Fruit fly (Drosophila melanogaster) whole organism, pupa: ENCODE data around the gene ush.

Experiments
- CG10348 ChIP-seq: fragments of 200-800 bp; sonication (Bioruptor generic); IDR thresholded peaks from 2 replicates; pipeline ENCODE4 v1.3.6; 2022; ENCODE audit warnings: missing biosample characterization, missing genetic modification characterization
- CG12605 ChIP-seq: fragments of 200-800 bp; sonication (Bioruptor generic); IDR thresholded peaks from 2 replicates; pipeline ENCODE4 v1.3.6; 2022; ENCODE audit warnings: missing biosample characterization, missing genetic modification characterization
- CG13204 ChIP-seq: fragments of 200-800 bp; sonication (Bioruptor generic); optimal IDR thresholded peaks from 2 replicates; lab custom pipeline; 2018; ENCODE audit warnings: missing biosample characterization, mild to moderate bottlenecking, missing genetic modification characterization, moderate library complexity
- CG14655 ChIP-seq: fragments of 200-800 bp; sonication (Bioruptor generic); optimal IDR thresholded peaks from 3 replicates; lab custom pipeline; 2017; ENCODE audit warnings: mild to moderate bottlenecking, missing biosample characterization, missing genetic modification reagents, missing genetic modification characterization
- CG15710 ChIP-seq: fragments of 200-800 bp; sonication (Bioruptor generic); optimal IDR thresholded peaks from 2 replicates; lab custom pipeline; 2018; ENCODE audit warnings: missing biosample characterization, mild to moderate bottlenecking, missing genetic modification characterization, moderate library complexity
- CG17806 ChIP-seq: fragments of 200-800 bp; sonication (Bioruptor generic); optimal IDR thresholded peaks from 2 replicates; lab custom pipeline; 2018; ENCODE audit warnings: missing biosample characterization, mild to moderate bottlenecking, missing genetic modification characterization, moderate library complexity
- CG32121 ChIP-seq: fragments of 200-800 bp; sonication (Bioruptor generic); IDR thresholded peaks from 2 replicates; pipeline ENCODE4 v1.3.6; 2022; ENCODE audit warnings: missing biosample characterization, missing genetic modification characterization
- CG34367 ChIP-seq: fragments of 200-800 bp; sonication (Bioruptor generic); optimal IDR thresholded peaks from 2 replicates; lab custom pipeline; 2018; ENCODE audit warnings: missing biosample characterization, mild to moderate bottlenecking, missing genetic modification characterization
- CG4496 ChIP-seq: fragments of 200-800 bp; sonication (Bioruptor generic); IDR thresholded peaks from 3 replicates; pipeline ENCODE4 v1.3.6; 2022; ENCODE audit warnings: missing biosample characterization, missing genetic modification characterization
- CG8159 ChIP-seq: fragments of 200-800 bp; sonication (Bioruptor generic); optimal IDR thresholded peaks from 3 replicates; lab custom pipeline; 2018; ENCODE audit warnings: missing biosample characterization, mild to moderate bottlenecking, missing genetic modification characterization, moderate library complexity
- CG8301 ChIP-seq: fragments of 200-800 bp; sonication (Bioruptor generic); optimal IDR thresholded peaks from 2 replicates; lab custom pipeline; 2018; ENCODE audit warnings: missing biosample characterization, mild to moderate bottlenecking, missing genetic modification characterization
- CG9948 ChIP-seq: fragments of 200-800 bp; sonication (Bioruptor generic); optimal IDR thresholded peaks from 2 replicates; lab custom pipeline; 2018; ENCODE audit warnings: missing biosample characterization, mild to moderate bottlenecking, missing genetic modification characterization, moderate library complexity
- D1 ChIP-seq: fragments of 200-800 bp; sonication (Bioruptor generic); optimal IDR thresholded peaks from 2 replicates; lab custom pipeline; 2018; ENCODE audit warnings: missing biosample characterization, mild to moderate bottlenecking, missing genetic modification characterization, moderate library complexity
- EcR ChIP-seq: fragments of 200-800 bp; sonication (Bioruptor generic); optimal IDR thresholded peaks from 3 replicates; lab custom pipeline; 2019; ENCODE audit warnings: missing biosample characterization, missing genetic modification characterization, mild to moderate bottlenecking, moderate library complexity, missing genetic modification reagents
- Ets98B ChIP-seq: fragments of 200-800 bp; sonication (Bioruptor generic); IDR thresholded peaks from 2 replicates; pipeline ENCODE4 v1.3.6; 2022; ENCODE audit warnings: missing biosample characterization, missing genetic modification characterization
- Pif1A ChIP-seq: fragments of 200-800 bp; sonication (Bioruptor generic); optimal IDR thresholded peaks from 3 replicates; lab custom pipeline; 2016; ENCODE audit warnings: missing biosample characterization, missing genetic modification characterization
- Pif1B ChIP-seq: fragments of 200-800 bp; sonication (Bioruptor generic); optimal IDR thresholded peaks from 3 replicates; lab custom pipeline; 2016; ENCODE audit warnings: missing biosample characterization, missing genetic modification characterization
- Snoo ChIP-seq: fragments of 200-800 bp; sonication (Bioruptor generic); optimal IDR thresholded peaks from 3 replicates; lab custom pipeline; 2017; ENCODE audit warnings: missing biosample characterization, mild to moderate bottlenecking, missing genetic modification characterization, inconsistent platforms
- fd96Ca ChIP-seq: fragments of 200-800 bp; sonication (Bioruptor generic); IDR thresholded peaks from 3 replicates; pipeline ENCODE4 v1.3.6; 2022; ENCODE audit warnings: missing biosample characterization, missing genetic modification characterization
- gl ChIP-seq: fragments of 200-800 bp; sonication (Bioruptor generic); optimal IDR thresholded peaks from 2 replicates; lab custom pipeline; 2018; ENCODE audit warnings: missing biosample characterization, mild to moderate bottlenecking, missing genetic modification characterization
- rn ChIP-seq: fragments of 200-800 bp; sonication (Bioruptor generic); IDR thresholded peaks from 2 replicates; pipeline ENCODE4 v1.3.6; 2022; ENCODE audit warnings: missing biosample characterization, missing genetic modification characterization

ush gene

DNA sequence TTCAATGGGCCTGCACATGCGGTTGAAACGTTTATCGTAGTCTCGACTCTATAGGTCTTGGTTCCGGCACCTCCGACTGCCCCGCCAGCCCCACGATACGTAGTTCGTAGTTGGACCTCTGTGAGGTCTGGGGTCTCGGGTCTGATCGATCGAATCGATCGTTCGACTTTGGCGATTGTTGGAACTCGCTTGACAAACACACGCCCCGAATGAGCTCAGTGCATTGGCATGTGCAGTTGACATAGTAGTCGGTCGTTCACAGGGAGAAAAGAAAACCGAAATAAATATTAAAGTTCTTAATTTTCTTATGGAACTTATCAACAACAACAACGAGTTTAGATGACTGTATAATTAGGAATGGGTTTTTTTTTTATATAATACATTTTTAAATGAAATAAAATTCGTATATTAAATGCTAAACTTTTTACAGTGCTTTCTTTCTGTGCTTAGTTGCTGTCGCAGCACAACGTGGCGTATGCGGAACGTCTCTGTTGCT, 40.7 kb upstream of the ush start:
- TF ChIP-seq CG12605 (GFP tag; lab: Robert Waterston, UW), result peak; percentile 64
- peak; percentile 61 for TF ChIP-seq CG8301 (tag; lab: Kevin White, UChicago)
- TF ChIP-seq CG15710, result peak; percentile 49
- peak; percentile 83 for TF ChIP-seq Ets98B (GFP tag; lab: Robert Waterston, UW)
- TF ChIP-seq CG13204, result no peak
- TF ChIP-seq CG14655 (GFP tag; lab: Kevin White, UChicago), result peak; percentile 66
- TF ChIP-seq CG34367 (tag; lab: Kevin White, UChicago), result peak; percentile 19
- no peak for TF ChIP-seq D1 (tag; lab: Kevin White, UChicago)
- peak; percentile 54; the same call in 1 of the 3 replicates for TF ChIP-seq CG4496 (GFP tag; lab: Robert Waterston, UW)
- TF ChIP-seq Snoo (tag; lab: Kevin White, UChicago), result no peak
- TF ChIP-seq gl (tag; lab: Kevin White, UChicago), result peak; percentile 5
- TF ChIP-seq CG17806 (tag; lab: Kevin White, UChicago), result peak; percentile 60
- peak; percentile 83 for TF ChIP-seq CG32121 (GFP tag; lab: Robert Waterston, UW)
- TF ChIP-seq rn, result peak; percentile 54; the same call in 1 of the 2 replicates
- TF ChIP-seq fd96Ca (GFP tag; lab: Robert Waterston, UW), result peak; percentile 54; the same call in 1 of the 3 replicates
- peak; percentile 61 for TF ChIP-seq CG8159 (tag; lab: Kevin White, UChicago)
- peak; percentile 51 for TF ChIP-seq Pif1B (GFP tag; lab: Kevin White, UChicago)
- peak; percentile 2 for TF ChIP-seq EcR (GFP tag; lab: Kevin White, UChicago)
- TF ChIP-seq CG10348 (GFP tag; lab: Robert Waterston, UW), result 0 out of 2 replicates have a peak, but pooled peaks have one; percentile 23
- peak; percentile 53 for TF ChIP-seq Pif1A (GFP tag; lab: Kevin White, UChicago)
- peak; percentile 52 for TF ChIP-seq CG9948 (tag; lab: Kevin White, UChicago)
- TF ChIP-seq, all 21 proteins: peak for 18

- no peak for TF ChIP-seq CG34367 (tag; lab: Kevin White, UChicago)
- TF ChIP-seq, all 21 proteins: peak for 0
Measured at dm6 chr2L:437498-437897, 38.5 kb upstream of the ush start.

DNA sequence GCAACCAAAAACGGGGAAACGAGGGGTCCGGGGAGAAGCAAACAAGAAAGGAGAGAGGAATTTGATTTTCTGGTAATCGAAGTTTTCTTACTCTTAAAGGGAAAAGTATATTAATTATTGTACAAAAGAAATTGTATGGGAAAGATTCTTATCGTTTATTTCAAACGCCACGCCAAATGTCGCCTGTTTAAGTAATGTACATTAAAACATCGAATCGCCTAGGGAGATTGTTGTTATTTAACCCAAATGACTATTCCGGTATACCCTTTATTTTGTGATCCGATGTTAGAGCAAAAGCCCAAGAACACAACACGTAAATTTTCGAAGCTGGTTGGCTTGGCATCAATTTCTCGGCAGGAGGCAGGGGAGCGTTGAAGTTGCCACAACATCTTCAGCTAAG, 36.7 kb upstream of the ush start:
- TF ChIP-seq CG34367 (tag; lab: Kevin White, UChicago), result peak; percentile 76
- peak; percentile 67 for TF ChIP-seq gl (tag; lab: Kevin White, UChicago)
- TF ChIP-seq D1 (tag; lab: Kevin White, UChicago), result peak; percentile 54
- TF ChIP-seq CG13204, result no peak
- TF ChIP-seq Ets98B (GFP tag; lab: Robert Waterston, UW), result peak; percentile 82
- TF ChIP-seq CG8159 (tag; lab: Kevin White, UChicago), result peak; percentile 87
- peak; percentile 82 for TF ChIP-seq Pif1A (GFP tag; lab: Kevin White, UChicago)
- peak; percentile 89 for TF ChIP-seq CG9948 (tag; lab: Kevin White, UChicago)
- TF ChIP-seq CG12605 (GFP tag; lab: Robert Waterston, UW), result peak; percentile 57
- peak; percentile 81 for TF ChIP-seq fd96Ca (GFP tag; lab: Robert Waterston, UW)
- peak; percentile 70 for TF ChIP-seq CG4496 (GFP tag; lab: Robert Waterston, UW)
- TF ChIP-seq CG10348 (GFP tag; lab: Robert Waterston, UW), result no peak
- TF ChIP-seq CG15710, result peak; percentile 82
- peak; percentile 82 for TF ChIP-seq Pif1B (GFP tag; lab: Kevin White, UChicago)
- peak; percentile 90 for TF ChIP-seq CG8301 (tag; lab: Kevin White, UChicago)
- TF ChIP-seq Snoo (tag; lab: Kevin White, UChicago), result peak; percentile 85
- no peak for TF ChIP-seq EcR (GFP tag; lab: Kevin White, UChicago)
- peak; percentile 92 for TF ChIP-seq CG17806 (tag; lab: Kevin White, UChicago)
- TF ChIP-seq CG32121 (GFP tag; lab: Robert Waterston, UW), result 0 out of 2 replicates have a peak, but pooled peaks have one; percentile 18
- TF ChIP-seq rn, result 0 out of 2 replicates have a peak, but pooled peaks have one; percentile 14
- peak; percentile 92 for TF ChIP-seq CG14655 (GFP tag; lab: Kevin White, UChicago)

DNA sequence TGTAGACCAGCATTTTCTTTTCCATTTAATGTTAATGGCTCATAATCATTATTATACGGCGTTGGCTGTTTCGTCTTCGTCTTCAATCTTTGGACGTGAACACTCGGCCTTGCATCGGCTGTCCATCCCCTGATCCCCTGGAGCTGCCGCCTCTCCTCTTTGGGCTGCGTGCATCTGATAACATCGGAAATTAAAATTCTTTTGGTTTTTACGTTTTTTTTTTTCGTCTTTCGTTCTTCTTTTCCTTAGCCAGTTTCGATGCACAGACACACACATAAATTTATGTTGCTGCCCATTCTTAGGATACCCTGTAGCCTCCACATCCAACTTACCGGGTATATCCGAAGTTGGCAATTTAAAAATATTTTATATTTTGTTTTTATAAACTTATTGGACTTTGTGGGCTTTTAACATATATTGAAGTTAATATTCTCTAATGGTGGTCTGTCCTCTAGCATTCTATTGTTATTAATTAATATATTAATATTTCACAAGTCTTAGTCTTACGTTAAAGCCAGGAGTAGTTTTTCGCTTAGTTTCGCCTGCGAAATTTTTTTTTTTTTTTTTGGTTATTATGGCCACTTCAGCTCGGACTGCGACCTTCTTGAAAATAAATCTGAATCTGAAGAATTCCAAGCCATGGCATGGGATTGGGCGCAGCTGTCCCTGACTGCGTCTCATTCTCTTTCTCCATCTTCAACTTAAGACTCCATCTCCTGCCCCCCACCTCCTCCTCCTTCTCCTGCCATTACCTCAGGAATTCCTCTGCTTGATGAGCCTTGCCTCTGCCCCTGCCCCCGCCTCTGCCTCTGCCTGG, 35.2 kb upstream of the ush start:
- TF ChIP-seq CG13204 (peak; percentile 73), CG32121 (GFP tag; lab: Robert Waterston, UW) (no peak), CG8159 (tag; lab: Kevin White, UChicago) (peak; percentile 94), Snoo (tag; lab: Kevin White, UChicago) (peak; percentile 90), EcR (GFP tag; lab: Kevin White, UChicago) (no peak), gl (tag; lab: Kevin White, UChicago) (peak; percentile 53), CG14655 (GFP tag; lab: Kevin White, UChicago) (peak; percentile 89), Ets98B (GFP tag; lab: Robert Waterston, UW) (no peak), CG34367 (tag; lab: Kevin White, UChicago) (peak; percentile 86), rn (no peak), D1 (tag; lab: Kevin White, UChicago) (peak; percentile 90), CG4496 (GFP tag; lab: Robert Waterston, UW) (no peak; the same call in 1 of the 3 replicates), Pif1B (GFP tag; lab: Kevin White, UChicago) (peak; percentile 87), CG12605 (GFP tag; lab: Robert Waterston, UW) (peak; percentile 20; the same call in 1 of the 2 replicates), CG10348 (GFP tag; lab: Robert Waterston, UW) (no peak), CG8301 (tag; lab: Kevin White, UChicago) (peak; percentile 72), CG15710 (peak; percentile 92), CG9948 (tag; lab: Kevin White, UChicago) (peak; percentile 95), CG17806 (tag; lab: Kevin White, UChicago) (peak; percentile 90), Pif1A (GFP tag; lab: Kevin White, UChicago) (peak; percentile 83), fd96Ca (GFP tag; lab: Robert Waterston, UW) (no peak)
